Fruit fly (Drosophila melanogaster) Kc167 (cell line): Measurements from ENCODE around the gene CG4907.

Experiments
- Myc ChIP-seq: fragments of >200 bp; optimal IDR thresholded peaks from 2 replicates; lab custom pipeline; 2017; ENCODE audit warnings: missing external identifiers
- Sin3A ChIP-seq: fragments of >200 bp; optimal IDR thresholded peaks from 2 replicates; lab custom pipeline; 2018; ENCODE audit warnings: missing external identifiers
- h ChIP-seq: fragments of >200 bp; optimal IDR thresholded peaks from 3 replicates; lab custom pipeline; 2018; ENCODE audit warnings: missing external identifiers
- insv ChIP-seq: fragments of >200 bp; optimal IDR thresholded peaks from 3 replicates; lab custom pipeline; 2018; ENCODE audit warnings: missing external identifiers
- psq ChIP-seq: fragments of >200 bp; optimal IDR thresholded peaks from 2 replicates; lab custom pipeline; 2017; ENCODE audit warnings: missing external identifiers
- ttk ChIP-seq: sonication (Bioruptor generic); optimal IDR thresholded peaks from 2 replicates; lab custom pipeline; 2017; ENCODE audit warnings: missing external identifiers

CG4907 gene

dm6 chr3R:22710662-22711061 is at the start of gene CG4907:
Gene CG4907 (minus strand): TSS chr3R:22710762.
- no peak for TF ChIP-seq Myc (lab: Kevin White, UChicago)
- no peak for TF ChIP-seq ttk (lab: Kevin White, UChicago)
- TF ChIP-seq psq (lab: Kevin White, UChicago): no peak

DNA sequence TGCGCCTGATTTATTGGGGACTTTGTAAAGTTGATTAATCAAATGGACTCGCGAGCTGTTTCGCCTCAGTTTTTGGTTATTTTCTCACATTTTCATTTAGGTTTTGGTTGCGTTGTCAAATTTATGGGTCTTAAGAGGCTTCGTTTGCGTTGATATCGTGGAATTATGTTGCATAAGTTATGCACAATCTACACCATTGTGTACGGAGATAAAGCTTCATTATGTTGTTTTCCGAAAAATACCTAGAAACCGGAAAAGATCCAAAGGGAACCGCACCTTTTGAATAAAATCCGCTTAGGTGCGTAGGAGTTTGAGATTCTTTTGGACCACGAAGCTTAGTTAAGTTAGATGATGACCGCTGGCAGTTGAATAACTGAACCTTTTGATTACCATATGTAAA is 46.6 kb upstream of the CG4907 start:
- TF ChIP-seq insv (lab: Kevin White, UChicago): no peak
- no peak for TF ChIP-seq Myc (lab: Kevin White, UChicago)
- no peak for TF ChIP-seq psq (lab: Kevin White, UChicago)
- TF ChIP-seq Sin3A (lab: Kevin White, UChicago): no peak
- no peak for TF ChIP-seq ttk (lab: Kevin White, UChicago)

- no peak for TF ChIP-seq psq (lab: Kevin White, UChicago)
- no peak for TF ChIP-seq insv (lab: Kevin White, UChicago)
- no peak for TF ChIP-seq Sin3A (lab: Kevin White, UChicago)
- no peak for TF ChIP-seq h (lab: Kevin White, UChicago)
- no peak for TF ChIP-seq ttk (lab: Kevin White, UChicago)
- no peak for TF ChIP-seq Myc (lab: Kevin White, UChicago)
Measured at dm6 chr3R:22756289-22756688, 45.7 kb upstream of the CG4907 start.

DNA sequence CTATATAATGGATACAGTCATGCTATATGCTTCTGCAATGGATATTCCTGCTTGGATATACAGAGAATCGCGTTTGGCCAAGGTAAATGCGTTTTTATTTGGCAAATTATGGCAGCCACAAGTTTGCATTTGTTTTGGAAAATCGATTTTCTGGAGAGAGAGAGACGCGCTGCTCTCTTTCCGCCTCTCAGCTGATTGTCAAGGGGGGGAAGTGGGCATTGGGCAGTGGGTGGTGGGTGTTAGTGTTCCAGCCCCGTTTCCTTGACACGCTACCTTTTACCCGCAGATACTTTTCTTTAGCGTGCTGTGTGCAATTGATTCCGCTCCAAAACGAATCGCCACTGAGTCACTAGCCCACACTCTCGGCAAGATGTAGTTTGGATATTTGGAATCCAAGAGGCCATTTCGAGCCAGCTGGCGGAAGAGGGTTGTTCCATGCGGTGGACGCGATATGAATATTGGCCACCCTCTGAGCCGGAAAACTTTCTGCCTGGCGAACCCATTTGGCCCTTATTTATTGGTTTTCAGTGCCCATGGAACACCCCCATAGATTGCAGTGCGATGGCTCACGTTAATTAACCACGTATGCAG is 44.7 kb upstream of the CG4907 start:
- TF ChIP-seq psq (lab: Kevin White, UChicago): no peak
- no peak for TF ChIP-seq ttk (lab: Kevin White, UChicago)
- TF ChIP-seq Sin3A (lab: Kevin White, UChicago): no peak
- no peak for TF ChIP-seq h (lab: Kevin White, UChicago)
- TF ChIP-seq Myc (lab: Kevin White, UChicago): no peak
- TF ChIP-seq insv (lab: Kevin White, UChicago): no peak

dm6 chr3R:22753895-22754774 is 43.6 kb upstream of the CG4907 start:
- TF ChIP-seq insv (lab: Kevin White, UChicago) (no peak), h (lab: Kevin White, UChicago) (no peak)

DNA sequence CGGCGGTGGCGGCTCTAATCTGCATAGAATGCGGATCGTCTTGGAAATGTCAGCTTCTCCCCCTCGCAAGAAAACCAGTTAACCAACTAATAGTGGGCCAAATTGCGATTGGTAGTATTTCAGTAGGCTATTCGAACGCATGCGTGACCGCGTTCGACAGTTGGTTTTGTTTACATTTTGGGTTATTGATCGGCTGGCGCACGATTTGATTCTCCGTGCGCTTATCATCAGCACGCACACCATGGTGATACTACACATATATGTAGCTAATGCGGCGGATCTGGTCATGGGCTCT is 43.0 kb upstream of the CG4907 start:
- no peak for TF ChIP-seq Myc (lab: Kevin White, UChicago)

dm6 chr3R:22752929-22753328 is 42.4 kb upstream of the CG4907 start:
- TF ChIP-seq h (lab: Kevin White, UChicago) (no peak), psq (lab: Kevin White, UChicago) (no peak), Myc (lab: Kevin White, UChicago) (no peak), ttk (lab: Kevin White, UChicago) (no peak), insv (lab: Kevin White, UChicago) (no peak), Sin3A (lab: Kevin White, UChicago) (no peak)

- no peak for TF ChIP-seq h (lab: Kevin White, UChicago)
- no peak for TF ChIP-seq ttk (lab: Kevin White, UChicago)
- no peak for TF ChIP-seq Myc (lab: Kevin White, UChicago)
- TF ChIP-seq psq (lab: Kevin White, UChicago): no peak
- TF ChIP-seq insv (lab: Kevin White, UChicago): no peak
- no peak for TF ChIP-seq Sin3A (lab: Kevin White, UChicago)
Measured at dm6 chr3R:22751698-22752097, 41.1 kb upstream of the CG4907 start.

DNA sequence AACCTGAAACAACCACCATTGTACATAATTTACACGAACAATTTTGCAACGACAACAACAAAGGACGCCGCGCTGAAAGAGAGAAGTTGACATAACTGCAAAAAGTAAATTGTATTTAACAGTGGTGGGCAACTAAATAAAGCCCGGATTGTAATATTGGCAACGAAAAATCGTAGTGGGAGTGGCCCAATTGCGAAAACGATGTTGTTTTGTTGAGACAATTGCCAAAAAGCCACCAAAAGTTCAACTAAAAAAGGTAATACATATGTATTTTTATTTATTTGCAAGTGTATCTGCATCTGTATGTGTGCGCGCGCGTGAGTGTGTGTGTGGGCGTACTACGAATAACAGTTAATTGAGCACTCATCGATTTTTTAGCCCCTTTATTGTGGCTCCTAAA is 40.5 kb upstream of the CG4907 start:
- TF ChIP-seq Sin3A (lab: Kevin White, UChicago): no peak
- no peak for TF ChIP-seq Myc (lab: Kevin White, UChicago)
- TF ChIP-seq psq (lab: Kevin White, UChicago): no peak
- no peak for TF ChIP-seq insv (lab: Kevin White, UChicago)
- no peak for TF ChIP-seq h (lab: Kevin White, UChicago)
- no peak for TF ChIP-seq ttk (lab: Kevin White, UChicago)

dm6 chr3R:22750534-22750947 is 40.0 kb upstream of the CG4907 start, which contains the start of the genes rumi, CG7029 and Usp12-46:
Gene rumi (minus strand): TSS chr3R:22750597.
Gene CG7029 (plus strand): TSS chr3R:22750901.
Gene Usp12-46 (plus strand): TSS chr3R:22750901.
- TF ChIP-seq h (lab: Kevin White, UChicago): no peak
- TF ChIP-seq psq (lab: Kevin White, UChicago): no peak
- TF ChIP-seq Myc (lab: Kevin White, UChicago): no peak
- no peak for TF ChIP-seq insv (lab: Kevin White, UChicago)
- no peak for TF ChIP-seq Sin3A (lab: Kevin White, UChicago)
- no peak for TF ChIP-seq ttk (lab: Kevin White, UChicago)

dm6 chr3R:22750039-22750438 is 39.5 kb upstream of the CG4907 start:
- TF ChIP-seq ttk (lab: Kevin White, UChicago): no peak

- TF ChIP-seq ttk (lab: Kevin White, UChicago): no peak
- no peak for TF ChIP-seq insv (lab: Kevin White, UChicago)
- TF ChIP-seq psq (lab: Kevin White, UChicago): no peak
- TF ChIP-seq Myc (lab: Kevin White, UChicago): no peak
- TF ChIP-seq Sin3A (lab: Kevin White, UChicago): no peak
- no peak for TF ChIP-seq h (lab: Kevin White, UChicago)
Measured at dm6 chr3R:22748956-22749355, 38.4 kb upstream of the CG4907 start, which contains the start of gene CG31139. Gene CG31139 (minus strand): TSS chr3R:22749056.
